Fruit fly (Drosophila melanogaster) whole organism, pupa: ENCODE data around the gene Acox3.

Experiments
- CG10348 ChIP-seq: fragments of 200-800 bp; sonication (Bioruptor generic); IDR thresholded peaks from 2 replicates; pipeline ENCODE4 v1.3.6; 2022; ENCODE audit warnings: missing biosample characterization, missing genetic modification characterization
- CG12605 ChIP-seq: fragments of 200-800 bp; sonication (Bioruptor generic); IDR thresholded peaks from 2 replicates; pipeline ENCODE4 v1.3.6; 2022; ENCODE audit warnings: missing biosample characterization, missing genetic modification characterization
- CG13204 ChIP-seq: fragments of 200-800 bp; sonication (Bioruptor generic); optimal IDR thresholded peaks from 2 replicates; lab custom pipeline; 2018; ENCODE audit warnings: missing biosample characterization, mild to moderate bottlenecking, missing genetic modification characterization, moderate library complexity
- CG14655 ChIP-seq: fragments of 200-800 bp; sonication (Bioruptor generic); optimal IDR thresholded peaks from 3 replicates; lab custom pipeline; 2017; ENCODE audit warnings: mild to moderate bottlenecking, missing biosample characterization, missing genetic modification reagents, missing genetic modification characterization
- CG15710 ChIP-seq: fragments of 200-800 bp; sonication (Bioruptor generic); optimal IDR thresholded peaks from 2 replicates; lab custom pipeline; 2018; ENCODE audit warnings: missing biosample characterization, mild to moderate bottlenecking, missing genetic modification characterization, moderate library complexity
- CG17806 ChIP-seq: fragments of 200-800 bp; sonication (Bioruptor generic); optimal IDR thresholded peaks from 2 replicates; lab custom pipeline; 2018; ENCODE audit warnings: missing biosample characterization, mild to moderate bottlenecking, missing genetic modification characterization, moderate library complexity
- CG32121 ChIP-seq: fragments of 200-800 bp; sonication (Bioruptor generic); IDR thresholded peaks from 2 replicates; pipeline ENCODE4 v1.3.6; 2022; ENCODE audit warnings: missing biosample characterization, missing genetic modification characterization
- CG34367 ChIP-seq: fragments of 200-800 bp; sonication (Bioruptor generic); optimal IDR thresholded peaks from 2 replicates; lab custom pipeline; 2018; ENCODE audit warnings: missing biosample characterization, mild to moderate bottlenecking, missing genetic modification characterization
- CG4496 ChIP-seq: fragments of 200-800 bp; sonication (Bioruptor generic); IDR thresholded peaks from 3 replicates; pipeline ENCODE4 v1.3.6; 2022; ENCODE audit warnings: missing biosample characterization, missing genetic modification characterization
- CG8159 ChIP-seq: fragments of 200-800 bp; sonication (Bioruptor generic); optimal IDR thresholded peaks from 3 replicates; lab custom pipeline; 2018; ENCODE audit warnings: missing biosample characterization, mild to moderate bottlenecking, missing genetic modification characterization, moderate library complexity
- CG8301 ChIP-seq: fragments of 200-800 bp; sonication (Bioruptor generic); optimal IDR thresholded peaks from 2 replicates; lab custom pipeline; 2018; ENCODE audit warnings: missing biosample characterization, mild to moderate bottlenecking, missing genetic modification characterization
- CG9948 ChIP-seq: fragments of 200-800 bp; sonication (Bioruptor generic); optimal IDR thresholded peaks from 2 replicates; lab custom pipeline; 2018; ENCODE audit warnings: missing biosample characterization, mild to moderate bottlenecking, missing genetic modification characterization, moderate library complexity
- D1 ChIP-seq: fragments of 200-800 bp; sonication (Bioruptor generic); optimal IDR thresholded peaks from 2 replicates; lab custom pipeline; 2018; ENCODE audit warnings: missing biosample characterization, mild to moderate bottlenecking, missing genetic modification characterization, moderate library complexity
- EcR ChIP-seq: fragments of 200-800 bp; sonication (Bioruptor generic); optimal IDR thresholded peaks from 3 replicates; lab custom pipeline; 2019; ENCODE audit warnings: missing biosample characterization, missing genetic modification characterization, mild to moderate bottlenecking, moderate library complexity, missing genetic modification reagents
- Ets98B ChIP-seq: fragments of 200-800 bp; sonication (Bioruptor generic); IDR thresholded peaks from 2 replicates; pipeline ENCODE4 v1.3.6; 2022; ENCODE audit warnings: missing biosample characterization, missing genetic modification characterization
- Pif1A ChIP-seq: fragments of 200-800 bp; sonication (Bioruptor generic); optimal IDR thresholded peaks from 3 replicates; lab custom pipeline; 2016; ENCODE audit warnings: missing biosample characterization, missing genetic modification characterization
- Pif1B ChIP-seq: fragments of 200-800 bp; sonication (Bioruptor generic); optimal IDR thresholded peaks from 3 replicates; lab custom pipeline; 2016; ENCODE audit warnings: missing biosample characterization, missing genetic modification characterization
- Snoo ChIP-seq: fragments of 200-800 bp; sonication (Bioruptor generic); optimal IDR thresholded peaks from 3 replicates; lab custom pipeline; 2017; ENCODE audit warnings: missing biosample characterization, mild to moderate bottlenecking, missing genetic modification characterization, inconsistent platforms
- fd96Ca ChIP-seq: fragments of 200-800 bp; sonication (Bioruptor generic); IDR thresholded peaks from 3 replicates; pipeline ENCODE4 v1.3.6; 2022; ENCODE audit warnings: missing biosample characterization, missing genetic modification characterization
- gl ChIP-seq: fragments of 200-800 bp; sonication (Bioruptor generic); optimal IDR thresholded peaks from 2 replicates; lab custom pipeline; 2018; ENCODE audit warnings: missing biosample characterization, mild to moderate bottlenecking, missing genetic modification characterization
- rn ChIP-seq: fragments of 200-800 bp; sonication (Bioruptor generic); IDR thresholded peaks from 2 replicates; pipeline ENCODE4 v1.3.6; 2022; ENCODE audit warnings: missing biosample characterization, missing genetic modification characterization

Acox3 gene

DNA sequence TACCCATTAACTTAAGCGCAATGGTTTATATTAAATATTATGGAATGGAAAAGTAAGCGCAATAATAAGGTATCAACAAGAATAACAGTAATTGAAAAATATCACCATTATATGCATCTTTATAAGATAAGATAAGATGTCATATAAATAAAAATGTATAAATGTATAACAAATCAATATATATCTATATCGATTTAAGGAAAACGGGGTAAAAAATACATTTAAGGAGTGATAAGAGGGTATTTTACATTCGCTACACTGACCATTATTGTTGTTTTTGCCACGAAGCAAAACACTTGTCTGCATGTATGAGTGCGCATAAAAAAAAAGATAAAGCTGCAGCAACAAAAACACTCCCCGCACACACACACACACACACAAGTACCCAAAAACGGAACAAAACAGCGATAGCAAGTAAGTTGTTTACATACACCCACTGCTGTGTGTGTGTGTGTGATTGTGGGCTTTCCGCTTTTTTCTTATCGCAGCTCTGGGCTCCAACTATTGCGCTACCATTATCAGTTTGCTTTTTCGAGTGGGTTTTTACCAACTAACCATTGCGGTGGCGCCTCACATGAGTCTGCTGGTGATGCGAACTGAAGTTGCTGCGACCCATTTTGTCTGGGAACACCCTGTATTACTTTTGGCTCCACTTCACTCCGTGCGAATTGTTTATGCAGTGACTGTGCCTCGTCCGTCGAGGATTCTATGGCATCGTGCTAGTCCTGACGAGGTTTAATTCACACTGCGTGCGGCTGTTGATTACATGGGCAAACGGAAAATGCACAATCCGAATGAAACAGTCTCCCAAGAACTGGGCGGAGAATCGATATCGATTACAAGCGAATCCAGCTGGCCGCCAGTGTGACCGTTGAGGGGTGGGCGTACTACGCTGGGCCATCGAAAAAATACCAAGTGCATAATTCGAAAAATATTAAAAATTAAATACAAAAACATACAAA, 25.2 kb upstream of the Acox3 start, which contains the start of gene mmy:
TSS of gene mmy (minus strand) at position 829 of the 962 bp plus-strand sequence.
- TF ChIP-seq Pif1B (GFP tag; lab: Kevin White, UChicago) (peak; percentile 34), D1 (tag; lab: Kevin White, UChicago) (no peak), CG15710 (tag; lab: Kevin White, UChicago) (peak; percentile 77), gl (tag; lab: Kevin White, UChicago) (peak; percentile 23), CG32121 (GFP tag; lab: Robert Waterston, UW) (peak; percentile 67; the same call in 1 of the 2 replicates), EcR (no peak), CG17806 (tag; lab: Kevin White, UChicago) (peak; percentile 57), CG34367 (tag; lab: Kevin White, UChicago) (peak; percentile 44), CG8159 (tag; lab: Kevin White, UChicago) (peak; percentile 83), CG14655 (GFP tag; lab: Kevin White, UChicago) (peak; percentile 72), CG10348 (GFP tag; lab: Robert Waterston, UW) (no peak), fd96Ca (peak; percentile 79; the same call in 2 of the 3 replicates), Pif1A (GFP tag; lab: Kevin White, UChicago) (peak; percentile 58), CG13204 (GFP tag; lab: Kevin White, UChicago) (peak; percentile 44), CG8301 (tag; lab: Kevin White, UChicago) (peak; percentile 71), rn (peak; percentile 38; the same call in 1 of the 2 replicates), Snoo (tag; lab: Kevin White, UChicago) (peak; percentile 56), CG4496 (peak; percentile 82), CG12605 (GFP tag; lab: Robert Waterston, UW) (peak; percentile 75), CG9948 (tag; lab: Kevin White, UChicago) (peak; percentile 75), Ets98B (GFP tag; lab: Robert Waterston, UW) (peak; percentile 74)
- TF ChIP-seq, all 21 proteins: peak for 18

DNA sequence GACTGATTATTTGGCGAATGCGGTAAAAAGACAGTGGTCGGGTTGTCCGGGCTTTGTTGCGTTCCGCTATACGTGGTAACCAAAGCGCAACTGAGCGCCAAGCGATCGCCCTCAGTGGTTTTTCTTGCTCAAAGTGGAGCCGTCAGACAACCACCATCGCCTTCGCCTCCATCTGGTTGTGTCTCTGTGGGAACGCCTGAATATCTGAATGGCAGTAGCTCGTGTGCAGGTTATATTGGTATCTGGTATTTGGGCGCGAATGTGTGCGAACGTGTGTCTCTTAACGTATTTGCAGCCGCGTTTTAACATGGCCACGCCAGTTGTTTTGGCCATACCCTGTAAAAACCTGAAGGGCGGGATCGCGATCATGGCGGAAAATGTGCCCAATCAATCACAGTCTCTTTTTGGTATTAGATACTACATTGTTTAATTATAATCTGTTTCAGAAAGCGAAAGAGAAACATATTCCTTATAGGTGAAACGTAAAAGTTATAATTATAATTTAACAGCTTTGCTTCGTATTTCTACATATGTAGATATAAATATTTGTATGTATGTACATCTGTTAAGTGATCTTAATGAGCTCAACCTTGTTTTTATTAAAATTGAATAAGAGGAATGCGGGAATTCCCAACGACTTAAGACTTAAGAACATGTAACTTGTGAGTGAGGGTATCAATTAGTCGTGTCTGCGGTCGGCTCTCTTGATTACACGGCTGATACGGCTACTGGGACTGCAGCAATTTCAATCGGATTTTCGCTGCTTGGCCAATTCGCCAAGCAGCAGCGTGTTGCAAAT, 24.0 kb upstream of the Acox3 start:
- TF ChIP-seq CG32121 (GFP tag; lab: Robert Waterston, UW) = no peak
- peak; percentile 21 for TF ChIP-seq D1 (tag; lab: Kevin White, UChicago)
- peak; percentile 49 for TF ChIP-seq CG9948 (tag; lab: Kevin White, UChicago)
- TF ChIP-seq CG14655 (GFP tag; lab: Kevin White, UChicago) = peak; percentile 62
- TF ChIP-seq Snoo (tag; lab: Kevin White, UChicago) = peak; percentile 36
- no peak for TF ChIP-seq rn
- TF ChIP-seq CG34367 (tag; lab: Kevin White, UChicago) = peak; percentile 31
- peak; percentile 31 for TF ChIP-seq Pif1B (GFP tag; lab: Kevin White, UChicago)
- no peak for TF ChIP-seq CG12605 (GFP tag; lab: Robert Waterston, UW)
- TF ChIP-seq fd96Ca = no peak
- no peak for TF ChIP-seq CG13204 (GFP tag; lab: Kevin White, UChicago)
- peak; percentile 8; the same call in 1 of the 2 replicates for TF ChIP-seq Ets98B (GFP tag; lab: Robert Waterston, UW)
- peak; percentile 68 for TF ChIP-seq CG8301 (tag; lab: Kevin White, UChicago)
- TF ChIP-seq CG4496 = peak; percentile 44; the same call in 1 of the 3 replicates
- TF ChIP-seq CG17806 (tag; lab: Kevin White, UChicago) = peak; percentile 48
- peak; percentile 60 for TF ChIP-seq CG15710 (tag; lab: Kevin White, UChicago)
- no peak for TF ChIP-seq gl (tag; lab: Kevin White, UChicago)
- TF ChIP-seq CG8159 (tag; lab: Kevin White, UChicago) = peak; percentile 69
- no peak for TF ChIP-seq CG10348 (GFP tag; lab: Robert Waterston, UW)
- peak; percentile 46 for TF ChIP-seq Pif1A (GFP tag; lab: Kevin White, UChicago)
- TF ChIP-seq EcR = peak; percentile 9

DNA sequence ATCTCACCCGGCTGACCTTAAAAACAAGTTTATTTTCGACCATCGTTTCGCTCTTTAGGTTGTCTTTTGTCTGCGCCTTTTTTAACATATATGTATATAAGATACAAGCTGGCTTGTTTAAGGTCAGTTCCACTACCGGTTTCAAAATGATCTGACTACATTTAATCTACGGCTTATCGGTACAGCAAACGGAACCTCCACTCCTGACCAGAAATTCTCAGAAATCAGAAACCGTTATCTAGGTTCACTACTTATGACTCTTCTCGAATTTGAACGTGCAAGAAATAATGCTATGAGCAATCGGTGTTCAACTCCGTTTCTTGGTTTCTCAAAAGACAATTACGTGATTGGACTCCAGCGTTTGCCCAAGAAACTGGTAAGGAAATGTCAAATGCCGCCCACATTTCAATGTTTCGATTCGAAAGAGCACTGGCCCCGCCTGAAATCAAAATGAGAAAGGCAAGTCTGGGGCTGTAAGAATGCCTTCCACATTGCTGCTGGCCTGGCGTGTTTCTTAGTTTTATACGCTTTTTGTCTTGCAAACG, 22.0 kb upstream of the Acox3 start:
- TF ChIP-seq EcR (peak; percentile 75), Snoo (tag; lab: Kevin White, UChicago) (no peak)

DNA sequence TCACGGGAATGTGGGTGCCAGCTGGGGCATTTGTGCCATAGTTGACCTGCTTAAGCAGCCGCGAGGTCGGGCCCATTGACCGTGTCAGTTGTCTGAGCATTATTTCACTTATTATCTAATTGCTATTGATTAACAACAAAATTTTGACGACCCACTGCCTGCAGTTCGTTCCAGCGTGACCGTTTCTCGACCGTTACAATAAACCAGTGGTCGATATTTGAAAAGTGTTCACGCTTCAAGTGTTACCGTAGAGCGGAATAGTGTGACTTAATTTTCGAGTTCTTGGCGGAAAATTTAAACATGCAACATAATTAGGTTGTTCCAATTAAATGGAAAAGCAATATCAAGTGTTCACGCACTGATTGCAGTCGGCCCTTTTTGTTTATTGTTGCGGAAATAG, 19.3 kb upstream of the Acox3 start, which contains the start of gene HemK1:
TSS of gene HemK1 (minus strand) at position 190 of the 400 bp plus-strand sequence.
- TF ChIP-seq CG15710 (tag; lab: Kevin White, UChicago) (no peak), Snoo (tag; lab: Kevin White, UChicago) (no peak), D1 (tag; lab: Kevin White, UChicago) (no peak), rn (no peak), CG17806 (tag; lab: Kevin White, UChicago) (no peak), CG9948 (tag; lab: Kevin White, UChicago) (no peak), CG8301 (tag; lab: Kevin White, UChicago) (no peak)

DNA sequence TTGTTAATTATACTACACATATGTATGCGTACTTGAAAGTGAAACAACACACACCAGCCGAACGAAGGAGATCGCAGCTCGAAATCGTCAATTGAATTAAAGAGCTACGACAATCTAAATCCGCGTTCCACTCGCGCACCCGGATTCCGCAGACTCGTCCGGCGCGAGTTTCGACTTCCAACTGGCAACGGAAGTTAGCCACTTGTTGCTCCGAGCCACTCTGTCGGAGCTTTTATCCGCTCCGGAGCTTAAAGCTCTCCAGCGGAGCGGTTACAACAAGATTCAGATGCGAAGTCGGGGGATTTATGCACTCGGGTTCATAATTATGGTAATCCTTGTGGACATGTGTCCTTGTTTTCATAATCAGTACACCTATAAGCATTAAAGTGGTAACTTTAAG, 17.3 kb upstream of the Acox3 start, which contains the start of gene Rchy1:
TSS of gene Rchy1 (minus strand) at position 173 of the 400 bp plus-strand sequence.
- peak; percentile 20 for TF ChIP-seq gl (tag; lab: Kevin White, UChicago)
- peak; percentile 93 for TF ChIP-seq CG12605 (GFP tag; lab: Robert Waterston, UW)
- TF ChIP-seq CG34367 (tag; lab: Kevin White, UChicago) = no peak
- no peak for TF ChIP-seq CG15710 (tag; lab: Kevin White, UChicago)
- TF ChIP-seq fd96Ca = no peak
- TF ChIP-seq CG4496 = peak; percentile 15; the same call in 1 of the 3 replicates
- no peak for TF ChIP-seq D1 (tag; lab: Kevin White, UChicago)
- TF ChIP-seq Snoo (tag; lab: Kevin White, UChicago) = peak; percentile 1
- TF ChIP-seq Pif1B (GFP tag; lab: Kevin White, UChicago) = peak; percentile 16
- TF ChIP-seq CG9948 (tag; lab: Kevin White, UChicago) = no peak
- TF ChIP-seq CG17806 (tag; lab: Kevin White, UChicago) = no peak
- TF ChIP-seq CG8301 (tag; lab: Kevin White, UChicago) = no peak
- 0 out of 2 replicates have a peak, but pooled peaks have one; percentile 18 for TF ChIP-seq CG32121 (GFP tag; lab: Robert Waterston, UW)
- no peak for TF ChIP-seq CG8159 (tag; lab: Kevin White, UChicago)
- TF ChIP-seq Pif1A (GFP tag; lab: Kevin White, UChicago) = peak; percentile 15
- TF ChIP-seq EcR = no peak
- TF ChIP-seq rn = no peak
- TF ChIP-seq CG10348 (GFP tag; lab: Robert Waterston, UW) = no peak
- no peak for TF ChIP-seq CG13204 (GFP tag; lab: Kevin White, UChicago)
- TF ChIP-seq CG14655 (GFP tag; lab: Kevin White, UChicago) = no peak
- peak; percentile 44; the same call in 1 of the 2 replicates for TF ChIP-seq Ets98B (GFP tag; lab: Robert Waterston, UW)
